Worm (Caenorhabditis elegans): ENCODE data around the gene rgs-4.

DNA sequence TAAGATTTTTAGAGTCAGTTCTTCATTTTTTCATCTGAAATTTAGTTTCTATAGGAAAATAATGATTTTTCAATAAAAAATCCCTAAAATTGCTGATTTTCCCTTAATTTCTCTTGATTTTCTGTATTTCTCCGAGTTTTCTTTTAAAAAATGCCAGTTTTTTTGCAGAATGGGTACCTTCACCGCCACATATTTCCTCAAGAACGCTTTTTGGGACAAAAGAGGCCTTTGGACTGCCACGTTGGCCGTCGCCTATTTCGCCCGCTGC, 24.3 kb downstream of the rgs-4 start, which contains the start of gene Y38E10A.24:
- TF ChIP-seq F57C9.4 (tag; optimal IDR thresholded peaks at IDR 0.05) (no peak), gei-17 (GFP tag; optimal IDR thresholded peaks at IDR 0.05) (no peak), unc-62 (GFP tag; optimal IDR thresholded peaks at IDR 0.05) (no peak), snpc-1.1 (tag; optimal IDR thresholded peaks at IDR 0.05; ENCODE audit: insufficient read depth) (no peak)

Data from whole organism, young adult.